Worm (Caenorhabditis elegans) whole organism, mixed stage, embryonic: ENCODE results near the gene F08H9.2.

ENCODE experiments used
- blmp-1 ChIP-seq: fragments of 150-350 bp; optimal IDR thresholded peaks from 2 replicates; lab custom pipeline; 2014; ENCODE audit warnings: missing biosample characterization, missing genetic modification characterization
- elt-1 ChIP-seq: sonication (generic microtip); optimal IDR thresholded peaks from 2 replicates; lab custom pipeline; 2017; ENCODE audit warnings: missing genetic modification characterization, mild to moderate bottlenecking, missing compliant biosample characterization, antibody characterized with exemption, moderate library complexity, borderline replicate concordance; ENCODE audit not compliant: insufficient read depth
- elt-3 ChIP-seq: fragments of 150-350 bp; optimal IDR thresholded peaks from 2 replicates; lab custom pipeline; 2014; ENCODE audit warnings: missing biosample characterization, missing genetic modification characterization
- flh-1 ChIP-seq: fragments of 200-800 bp; sonication (Bioruptor generic); optimal IDR thresholded peaks from 2 replicates; lab custom pipeline; 2018; ENCODE audit warnings: mild to moderate bottlenecking, missing genetic modification characterization, moderate library complexity, missing compliant biosample characterization
- hlh-1 ChIP-seq: fragments of 150-350 bp; optimal IDR thresholded peaks from 2 replicates; lab custom pipeline; 2014; ENCODE audit warnings: missing biosample characterization, missing genetic modification reagents, missing genetic modification characterization
- lin-13 ChIP-seq: fragments of 150-350 bp; optimal IDR thresholded peaks from 2 replicates; lab custom pipeline; 2014; ENCODE audit warnings: missing biosample characterization, missing genetic modification characterization
- nhr-12 ChIP-seq: fragments of 150-350 bp; optimal IDR thresholded peaks from 2 replicates; lab custom pipeline; 2014; ENCODE audit warnings: missing biosample characterization, missing genetic modification characterization
- nhr-28 ChIP-seq: fragments of 150-350 bp; optimal IDR thresholded peaks from 2 replicates; lab custom pipeline; 2014; ENCODE audit warnings: missing biosample characterization, missing genetic modification characterization
- snpc-4 ChIP-seq: fragments of 150-350 bp; optimal IDR thresholded peaks from 2 replicates; lab custom pipeline; 2014; ENCODE audit warnings: missing biosample characterization, missing genetic modification characterization
- sptf-1 ChIP-seq: sonication (generic microtip); optimal IDR thresholded peaks from 2 replicates; lab custom pipeline; 2017; ENCODE audit warnings: mild to moderate bottlenecking, missing genetic modification characterization, moderate library complexity, missing compliant biosample characterization
- unc-62 ChIP-seq: fragments of 150-350 bp; optimal IDR thresholded peaks from 2 replicates; lab custom pipeline; 2014; ENCODE audit warnings: missing biosample characterization, missing genetic modification reagents, missing genetic modification characterization

- TF ChIP-seq nhr-12 (tag; lab: Kevin White, UChicago) (no peak), sptf-1 (tag; lab: Kevin White, UChicago) (no peak), blmp-1 (tag; lab: Kevin White, UChicago) (no peak), elt-1 (tag; lab: Kevin White, UChicago) (no peak), snpc-4 (tag; lab: Kevin White, UChicago) (no peak), nhr-28 (tag; lab: Kevin White, UChicago) (no peak), unc-62 (GFP tag; lab: Kevin White, UChicago) (no peak), flh-1 (GFP tag; lab: Kevin White, UChicago) (no peak), lin-13 (tag; lab: Kevin White, UChicago) (no peak), hlh-1 (tag; lab: Kevin White, UChicago) (no peak), elt-3 (tag; lab: Kevin White, UChicago) (no peak)
Measured at ce11 chrV:14447240-14447763, 13.2 kb upstream of the F08H9.2 start, which contains the start of the genes dlat-1 and fntb-1.
